Worm (Caenorhabditis elegans) whole organism, late embryonic: ENCODE measurements around the gene arrd-8.

ENCODE experiments used
- C38D4.7 ChIP-seq: fragments of 200-800 bp; sonication (Bioruptor generic); optimal IDR thresholded peaks from 2 replicates; lab custom pipeline; 2018; ENCODE audit warnings: mild to moderate bottlenecking, missing genetic modification characterization, moderate library complexity, missing compliant biosample characterization
- K02D7.2 ChIP-seq: sonication (generic microtip); optimal IDR thresholded peaks from 2 replicates; lab custom pipeline; 2017; ENCODE audit warnings: mild to moderate bottlenecking, missing genetic modification characterization, missing compliant biosample characterization
- K09A11.1 ChIP-seq: sonication (generic microtip); optimal IDR thresholded peaks from 2 replicates; lab custom pipeline; 2017; ENCODE audit warnings: antibody characterized with exemption, mild to moderate bottlenecking, missing genetic modification characterization, missing compliant biosample characterization; ENCODE audit not compliant: insufficient read depth
- ceh-14 ChIP-seq: sonication (generic microtip); optimal IDR thresholded peaks from 2 replicates; lab custom pipeline; 2016; ENCODE audit warnings: missing genotype, missing genetic modification characterization, missing compliant biosample characterization
- ceh-18 ChIP-seq: sonication (generic microtip); optimal IDR thresholded peaks from 2 replicates; lab custom pipeline; 2016; ENCODE audit warnings: missing genetic modification characterization, missing compliant biosample characterization
- ceh-19 ChIP-seq: fragments of 200-800 bp; sonication (Bioruptor generic); optimal IDR thresholded peaks from 2 replicates; lab custom pipeline; 2018; ENCODE audit warnings: mild to moderate bottlenecking, missing genetic modification characterization, missing compliant biosample characterization
- ceh-2 ChIP-seq: sonication (generic microtip); optimal IDR thresholded peaks from 2 replicates; lab custom pipeline; 2016; ENCODE audit warnings: missing genotype, missing genetic modification characterization, missing compliant biosample characterization
- ceh-22 ChIP-seq: sonication (generic microtip); optimal IDR thresholded peaks from 2 replicates; lab custom pipeline; 2017; ENCODE audit warnings: missing biosample characterization, missing genetic modification characterization
- ceh-24 ChIP-seq: sonication (generic microtip); optimal IDR thresholded peaks from 2 replicates; lab custom pipeline; 2016; ENCODE audit warnings: mild to moderate bottlenecking, missing genetic modification characterization, missing compliant biosample characterization
- ceh-30 ChIP-seq: fragments of 150-350 bp; optimal IDR thresholded peaks from 2 replicates; lab custom pipeline; 2014; ENCODE audit warnings: missing biosample characterization, missing genetic modification characterization
- ceh-31 ChIP-seq: sonication (generic microtip); optimal IDR thresholded peaks from 2 replicates; lab custom pipeline; 2016; ENCODE audit warnings: missing genetic modification characterization, missing compliant biosample characterization
- ceh-45 ChIP-seq: fragments of 200-800 bp; sonication (Bioruptor generic); IDR thresholded peaks from 2 replicates; pipeline ENCODE4 v1.3.6; 2022; ENCODE audit warnings: missing genetic modification reagents, missing genetic modification characterization, missing compliant biosample characterization
- ceh-48 ChIP-seq: sonication (generic microtip); optimal IDR thresholded peaks from 2 replicates; lab custom pipeline; 2016; ENCODE audit warnings: missing genetic modification characterization, inconsistent platforms, missing compliant biosample characterization
- ceh-6 ChIP-seq: fragments of 200-800 bp; sonication (Bioruptor generic); optimal IDR thresholded peaks from 2 replicates; lab custom pipeline; 2018; ENCODE audit warnings: mild to moderate bottlenecking, missing genetic modification characterization, missing compliant biosample characterization
- ceh-9 ChIP-seq: sonication (generic microtip); optimal IDR thresholded peaks from 2 replicates; lab custom pipeline; 2016; ENCODE audit warnings: mild to moderate bottlenecking, missing genetic modification characterization, inconsistent platforms, missing compliant biosample characterization
- dmd-4 ChIP-seq: sonication (generic microtip); optimal IDR thresholded peaks from 2 replicates; lab custom pipeline; 2016; ENCODE audit warnings: borderline replicate concordance, missing genetic modification characterization, missing compliant biosample characterization
- elt-2 ChIP-seq: sonication (generic microtip); optimal IDR thresholded peaks from 2 replicates; lab custom pipeline; 2016; ENCODE audit warnings: missing genetic modification reagents, missing genetic modification characterization, missing compliant biosample characterization
- eyg-1 ChIP-seq: sonication (generic microtip); optimal IDR thresholded peaks from 2 replicates; lab custom pipeline; 2016; ENCODE audit warnings: missing genotype, missing genetic modification characterization, missing compliant biosample characterization
- fax-1 ChIP-seq: sonication (generic microtip); optimal IDR thresholded peaks from 2 replicates; lab custom pipeline; 2016; ENCODE audit warnings: missing genotype, missing genetic modification characterization, missing compliant biosample characterization
- fkh-10 ChIP-seq: fragments of 150-350 bp; optimal IDR thresholded peaks from 2 replicates; lab custom pipeline; 2014; ENCODE audit warnings: missing biosample characterization, missing genetic modification reagents, missing genetic modification characterization
- gmeb-2 ChIP-seq: sonication (generic microtip); optimal IDR thresholded peaks from 2 replicates; lab custom pipeline; 2016; ENCODE audit warnings: missing genetic modification characterization, inconsistent platforms, missing compliant biosample characterization
- hlh-15 ChIP-seq: sonication (generic microtip); optimal IDR thresholded peaks from 2 replicates; lab custom pipeline; 2016; ENCODE audit warnings: missing genetic modification characterization, missing compliant biosample characterization
- hlh-30 ChIP-seq: sonication (generic microtip); optimal IDR thresholded peaks from 2 replicates; lab custom pipeline; 2017; ENCODE audit warnings: antibody characterized with exemption, missing genetic modification characterization, missing compliant biosample characterization; ENCODE audit not compliant: insufficient read depth
- hlh-6 ChIP-seq: sonication (generic microtip); optimal IDR thresholded peaks from 2 replicates; lab custom pipeline; 2016; ENCODE audit warnings: missing genotype, missing genetic modification characterization, missing compliant biosample characterization
- hlh-8 ChIP-seq: sonication (generic microtip); optimal IDR thresholded peaks from 2 replicates; lab custom pipeline; 2016; ENCODE audit warnings: missing genotype, missing genetic modification characterization, missing compliant biosample characterization
- lim-6 ChIP-seq: sonication (generic microtip); optimal IDR thresholded peaks from 2 replicates; lab custom pipeline; 2016; ENCODE audit warnings: missing genetic modification characterization, missing compliant biosample characterization
- lin-11 ChIP-seq: fragments of 200-800 bp; sonication (Bioruptor generic); optimal IDR thresholded peaks from 2 replicates; lab custom pipeline; 2018; ENCODE audit warnings: mild to moderate bottlenecking, missing genetic modification characterization, missing compliant biosample characterization
- madf-2 ChIP-seq: sonication (generic microtip); optimal IDR thresholded peaks from 2 replicates; lab custom pipeline; 2017; ENCODE audit warnings: missing genetic modification characterization, missing compliant biosample characterization
- nfya-1 ChIP-seq: sonication (generic microtip); optimal IDR thresholded peaks from 2 replicates; lab custom pipeline; 2017; ENCODE audit warnings: missing genetic modification characterization, mild to moderate bottlenecking, missing compliant biosample characterization, antibody characterized with exemption, moderate library complexity
- nhr-232 ChIP-seq: sonication (generic microtip); optimal IDR thresholded peaks from 2 replicates; lab custom pipeline; 2016; ENCODE audit warnings: missing genetic modification characterization, missing compliant biosample characterization
- pag-3 ChIP-seq: sonication (generic microtip); optimal IDR thresholded peaks from 2 replicates; lab custom pipeline; 2016; ENCODE audit warnings: missing compliant biosample characterization, missing genetic modification characterization, borderline replicate concordance
- pat-9 ChIP-seq: fragments of 200-800 bp; sonication (Bioruptor generic); optimal IDR thresholded peaks from 2 replicates; lab custom pipeline; 2018; ENCODE audit warnings: mild to moderate bottlenecking, missing genetic modification characterization, moderate library complexity, missing compliant biosample characterization
- pax-1 ChIP-seq: fragments of 150-350 bp; optimal IDR thresholded peaks from 2 replicates; lab custom pipeline; 2014; ENCODE audit warnings: missing biosample characterization, missing genetic modification characterization
- pha-2 ChIP-seq: sonication (generic microtip); optimal IDR thresholded peaks from 2 replicates; lab custom pipeline; 2017; ENCODE audit warnings: mild to moderate bottlenecking, missing genetic modification characterization, missing compliant biosample characterization
- pqm-1 ChIP-seq: sonication (generic microtip); optimal IDR thresholded peaks from 2 replicates; lab custom pipeline; 2016; ENCODE audit warnings: missing genetic modification characterization, missing compliant biosample characterization
- pros-1 ChIP-seq: fragments of 150-350 bp; optimal IDR thresholded peaks from 2 replicates; lab custom pipeline; 2014; ENCODE audit warnings: missing biosample characterization, missing genetic modification reagents, missing genetic modification characterization
- ref-2 ChIP-seq: sonication (generic microtip); optimal IDR thresholded peaks from 2 replicates; lab custom pipeline; 2016; ENCODE audit warnings: missing genetic modification characterization, missing compliant biosample characterization
- rnt-1 ChIP-seq: sonication (generic microtip); optimal IDR thresholded peaks from 2 replicates; lab custom pipeline; 2016; ENCODE audit warnings: missing genetic modification characterization, missing compliant biosample characterization
- sdc-2 ChIP-seq: sonication (generic microtip); optimal IDR thresholded peaks from 2 replicates; lab custom pipeline; 2016; ENCODE audit warnings: missing genotype, missing genetic modification characterization, missing compliant biosample characterization
- sox-4 ChIP-seq: sonication (generic microtip); optimal IDR thresholded peaks from 2 replicates; lab custom pipeline; 2017; ENCODE audit warnings: mild to moderate bottlenecking, missing genetic modification characterization, inconsistent platforms, missing compliant biosample characterization
- syd-9 ChIP-seq: sonication (generic microtip); optimal IDR thresholded peaks from 2 replicates; lab custom pipeline; 2016; ENCODE audit warnings: mild to moderate bottlenecking, missing genetic modification characterization, moderate library complexity, missing compliant biosample characterization
- tbx-7 ChIP-seq: sonication (generic microtip); optimal IDR thresholded peaks from 2 replicates; lab custom pipeline; 2016; ENCODE audit warnings: missing genotype, missing genetic modification characterization, missing compliant biosample characterization
- ttx-3 ChIP-seq: sonication (generic microtip); optimal IDR thresholded peaks from 2 replicates; lab custom pipeline; 2016; ENCODE audit warnings: missing genetic modification reagents, missing genetic modification characterization, missing compliant biosample characterization
- unc-3 ChIP-seq, 2 experiments: fragments of 200-800 bp in 1 of 2; sonication (Bioruptor generic) in 1 of 2; sonication (generic microtip) in 1 of 2; conservative IDR thresholded peaks in 1 of 2; optimal IDR thresholded peaks in 1 of 2; 2 replicates each; pipeline versions ENCODE4 v1.3.6 to Lab custom; 2016 to 2022; ENCODE audit warnings: missing compliant biosample characterization in 2 of 2, missing genetic modification characterization in 2 of 2, missing genetic modification reagents in 1 of 2
- unc-42 ChIP-seq: sonication (generic microtip); optimal IDR thresholded peaks from 2 replicates; lab custom pipeline; 2016; ENCODE audit warnings: missing genotype, missing genetic modification characterization, missing compliant biosample characterization
- unc-55 ChIP-seq: sonication (generic microtip); optimal IDR thresholded peaks from 2 replicates; lab custom pipeline; 2017; ENCODE audit warnings: missing biosample characterization, missing genetic modification reagents, missing genetic modification characterization
- unc-86 ChIP-seq: sonication (generic microtip); optimal IDR thresholded peaks from 2 replicates; lab custom pipeline; 2016; ENCODE audit warnings: missing genetic modification characterization, missing compliant biosample characterization

Gene arrd-8

DNA sequence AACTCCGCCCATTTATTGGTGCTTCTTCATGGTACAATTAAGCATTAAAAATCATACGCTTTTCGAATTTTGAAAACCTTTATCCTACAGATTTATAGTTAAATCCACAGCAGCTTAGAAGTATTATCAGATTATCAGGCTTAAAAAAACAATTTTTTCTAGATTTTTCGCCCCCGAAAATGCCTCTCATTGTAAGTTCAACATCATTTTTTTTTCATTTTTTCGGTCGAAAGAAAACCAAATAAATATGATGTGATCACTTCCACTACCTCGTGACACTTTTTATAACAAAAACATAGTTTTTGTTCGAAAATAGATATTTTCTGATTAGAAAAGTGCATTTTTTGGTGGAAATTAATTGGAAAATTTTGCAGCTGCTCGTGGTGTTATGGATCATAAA is 23.8 kb upstream of the arrd-8 start:
- no peak for TF ChIP-seq fax-1 (tag; lab: Kevin White, UChicago)
- no peak for TF ChIP-seq ceh-45 (GFP tag; lab: Robert Waterston, UW)
- no peak for TF ChIP-seq hlh-30 (tag; lab: Kevin White, UChicago)
- no peak for TF ChIP-seq rnt-1
- no peak for TF ChIP-seq ceh-9 (tag; lab: Kevin White, UChicago)
- no peak for TF ChIP-seq nhr-232 (tag; lab: Kevin White, UChicago)
- TF ChIP-seq unc-3 (GFP tag; conservative IDR thresholded peaks at IDR 0.05; lab: Robert Waterston, UW) = no peak
- no peak for TF ChIP-seq unc-3 (tag; optimal IDR thresholded peaks at IDR 0.05; lab: Kevin White, UChicago)
- no peak for TF ChIP-seq ceh-24 (tag; lab: Kevin White, UChicago)

DNA sequence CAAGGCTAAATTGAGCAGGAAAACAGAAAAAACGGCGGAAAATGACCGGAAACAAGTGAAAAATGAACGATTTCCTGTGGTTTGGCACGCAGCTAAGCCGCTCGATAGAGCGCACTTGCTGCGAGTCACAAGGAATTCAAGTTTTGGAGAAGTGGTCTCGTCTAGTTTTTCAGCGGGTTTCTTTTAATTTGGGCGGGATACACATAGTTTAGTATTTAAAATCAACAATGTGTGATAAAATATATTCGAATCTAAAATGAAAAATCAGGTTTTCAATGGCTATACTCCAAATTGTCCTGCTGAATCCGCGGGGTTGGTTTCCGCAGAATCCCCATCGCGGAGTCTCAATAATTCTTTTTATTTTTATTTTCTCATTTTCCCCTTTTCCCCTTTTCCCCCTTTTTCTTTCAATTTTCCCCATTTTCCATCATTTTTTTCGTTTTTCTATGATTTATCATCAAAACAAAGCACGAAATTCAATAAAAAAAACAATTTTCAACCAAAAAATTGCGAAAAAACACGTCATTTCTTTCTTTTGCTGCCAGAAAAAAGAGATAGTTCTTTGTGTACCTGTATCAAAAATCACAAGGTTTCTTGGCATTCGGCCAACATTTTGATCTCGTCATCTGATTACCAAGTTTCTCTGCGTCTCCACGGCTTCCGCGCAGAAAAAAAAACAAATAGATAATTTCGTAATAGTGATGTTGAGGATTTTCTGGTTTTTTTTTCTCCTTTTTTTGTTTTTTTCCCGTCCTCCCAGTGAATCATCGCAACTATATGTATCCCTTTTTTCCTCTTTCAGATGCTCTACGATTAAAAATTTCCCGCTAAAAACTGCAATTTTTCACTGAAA is 22.6 kb upstream of the arrd-8 start, which contains the start of gene ippk-1:
Gene ippk-1, plus strand, starts transcription at position 803 of the 853 bp plus-strand sequence.
- TF ChIP-seq lin-11 (tag; lab: Kevin White, UChicago) = peak; percentile 19
- TF ChIP-seq K02D7.2 = peak; percentile 53
- TF ChIP-seq eyg-1 (tag; lab: Kevin White, UChicago) = peak; percentile 54
- TF ChIP-seq hlh-15 (tag; lab: Kevin White, UChicago) = peak; percentile 73
- peak; percentile 94 for TF ChIP-seq pqm-1 (tag; lab: Kevin White, UChicago)
- peak; percentile 99 for TF ChIP-seq ceh-31 (tag; lab: Kevin White, UChicago)
- peak; percentile 68 for TF ChIP-seq ceh-19
- peak; percentile 54 for TF ChIP-seq C38D4.7 (GFP tag; lab: Kevin White, UChicago)
- peak; percentile 41 for TF ChIP-seq hlh-30 (tag; lab: Kevin White, UChicago)
- TF ChIP-seq tbx-7 (tag; lab: Kevin White, UChicago) = peak; percentile 97
- TF ChIP-seq ceh-30 (tag; lab: Kevin White, UChicago) = no peak
- TF ChIP-seq pax-1 (tag; lab: Kevin White, UChicago) = no peak
- TF ChIP-seq pha-2 = peak; percentile 35
- TF ChIP-seq pat-9 (tag; lab: Kevin White, UChicago) = peak; percentile 21
- peak; percentile 97 for TF ChIP-seq lim-6 (tag; lab: Kevin White, UChicago)
- peak; percentile 96 for TF ChIP-seq ceh-14 (tag; lab: Kevin White, UChicago)
- no peak for TF ChIP-seq pros-1 (tag; lab: Kevin White, UChicago)
- peak; percentile 22 for TF ChIP-seq unc-55 (GFP tag; lab: Kevin White, UChicago)
- no peak for TF ChIP-seq K09A11.1 (tag; lab: Kevin White, UChicago)
- peak; percentile 94 for TF ChIP-seq fax-1 (tag; lab: Kevin White, UChicago)
- TF ChIP-seq unc-86 = peak; percentile 80
- TF ChIP-seq elt-2 (tag; lab: Kevin White, UChicago) = peak; percentile 90
- TF ChIP-seq ceh-2 (tag; lab: Kevin White, UChicago) = peak; percentile 97
- peak; percentile 98 for TF ChIP-seq ref-2 (tag; lab: Kevin White, UChicago)
- TF ChIP-seq pag-3 = peak; percentile 92
- TF ChIP-seq sox-4 (tag; lab: Kevin White, UChicago) = no peak
- peak; percentile 25 for TF ChIP-seq nfya-1 (tag; lab: Kevin White, UChicago)
- TF ChIP-seq ceh-9 (tag; lab: Kevin White, UChicago) = no peak
- no peak for TF ChIP-seq fkh-10 (GFP tag; lab: Kevin White, UChicago)
- no peak for TF ChIP-seq nhr-232 (tag; lab: Kevin White, UChicago)
- TF ChIP-seq hlh-8 (tag; lab: Kevin White, UChicago) = peak; percentile 95
- TF ChIP-seq unc-42 (tag; lab: Kevin White, UChicago) = peak; percentile 93
- TF ChIP-seq ceh-22 (tag; lab: Kevin White, UChicago) = no peak
- TF ChIP-seq ceh-6 (GFP tag; lab: Kevin White, UChicago) = no peak
- TF ChIP-seq hlh-6 (tag; lab: Kevin White, UChicago) = peak; percentile 61
- peak; percentile 78 for TF ChIP-seq sdc-2 (tag; lab: Kevin White, UChicago)
- peak; percentile 70 for TF ChIP-seq ceh-18 (tag; lab: Kevin White, UChicago)
- peak; percentile 41 for TF ChIP-seq madf-2 (tag; lab: Kevin White, UChicago)
- TF ChIP-seq gmeb-2 = peak; percentile 6
- TF ChIP-seq dmd-4 (tag; lab: Kevin White, UChicago) = peak; percentile 77
- peak; percentile 68 for TF ChIP-seq syd-9 (tag; lab: Kevin White, UChicago)
- TF ChIP-seq rnt-1 = peak; percentile 98
- peak; percentile 72 for TF ChIP-seq ttx-3 (tag; lab: Kevin White, UChicago)
- TF ChIP-seq ceh-48 (tag; lab: Kevin White, UChicago) = no peak
